Worm (Caenorhabditis elegans) whole organism, L4 larva: Measurements from ENCODE around the gene C25H3.11.

Experiments used
- R02D3.7 ChIP-seq: fragments of 150-350 bp; sonication (generic microtip); optimal IDR thresholded peaks from 3 replicates; lab custom pipeline; 2014; ENCODE audit warnings: missing biosample characterization, missing genetic modification characterization
- fkh-10 ChIP-seq: fragments of 150-350 bp; optimal IDR thresholded peaks from 2 replicates; lab custom pipeline; 2014; ENCODE audit warnings: missing biosample characterization, missing genetic modification reagents, missing genetic modification characterization
- lin-39 ChIP-seq: fragments of 150-350 bp; optimal IDR thresholded peaks from 2 replicates; lab custom pipeline; 2014; ENCODE audit warnings: missing biosample characterization, missing genetic modification reagents, missing genetic modification characterization
- nhr-6 ChIP-seq: fragments of 150-350 bp; optimal IDR thresholded peaks from 2 replicates; lab custom pipeline; 2014; ENCODE audit warnings: missing biosample characterization, missing genetic modification characterization
- pha-4 ChIP-seq, 2 experiments: fragments of 150-350 bp in 1 of 2; fragments of 200-800 bp in 1 of 2; sonication (Bioruptor generic) in 1 of 2; IDR thresholded peaks in 1 of 2; optimal IDR thresholded peaks in 1 of 2; 2 replicates each; pipeline versions ENCODE4 v1.3.6 to Lab custom; 2014 to 2022; ENCODE audit warnings: missing genetic modification characterization in 2 of 2, missing genetic modification reagents in 2 of 2, missing biosample characterization in 1 of 2, missing compliant biosample characterization in 1 of 2
- ztf-7 ChIP-seq: fragments of 150-350 bp; optimal IDR thresholded peaks from 2 replicates; lab custom pipeline; 2014; ENCODE audit warnings: missing biosample characterization, missing genetic modification characterization

DNA sequence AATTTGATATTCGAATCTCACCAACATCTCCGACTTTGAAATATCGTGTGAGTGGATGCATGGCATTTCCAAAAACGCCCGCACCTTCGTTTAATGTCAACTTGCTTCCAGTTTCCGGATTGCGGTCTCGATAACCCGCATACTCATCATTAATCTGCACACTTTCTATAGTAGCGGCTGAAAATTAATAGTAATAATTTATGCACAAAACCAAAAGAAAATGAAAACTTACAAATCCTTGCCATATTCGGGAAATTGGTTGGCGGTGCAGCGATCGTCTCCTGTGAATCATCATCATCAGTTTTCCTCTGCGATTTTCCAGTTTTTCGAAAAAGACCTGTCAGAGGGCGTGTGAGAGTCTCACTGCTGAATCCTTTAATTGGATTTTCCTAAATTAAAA is 28.7 kb downstream of the C25H3.11 start:
- TF ChIP-seq nhr-6 (tag; lab: Kevin White, UChicago) (no peak), pha-4 (GFP tag; IDR thresholded peaks at IDR 0.05; lab: Robert Waterston, UW) (no peak), pha-4 (tag; optimal IDR thresholded peaks at IDR 0.05; lab: Kevin White, UChicago) (no peak), lin-39 (tag; lab: Kevin White, UChicago) (no peak), R02D3.7 (no peak), ztf-7 (no peak), fkh-10 (no peak)
